Worm (Caenorhabditis elegans) whole organism, L4/young adult: ENCODE results near the gene C01G6.9.

ENCODE experiments used
- W03F9.2 ChIP-seq: fragments of 150-350 bp; optimal IDR thresholded peaks from 2 replicates; lab custom pipeline; 2014; ENCODE audit warnings: missing biosample characterization, missing genetic modification characterization
- dao-5 ChIP-seq: sonication (generic microtip); optimal IDR thresholded peaks from 2 replicates; lab custom pipeline; 2016; ENCODE audit warnings: missing genotype, missing genetic modification characterization, moderate library complexity, missing compliant biosample characterization
- him-1 ChIP-seq: sonication (generic microtip); optimal IDR thresholded peaks from 2 replicates; lab custom pipeline; 2016; ENCODE audit warnings: missing genotype, missing genetic modification reagents, missing genetic modification characterization, missing compliant biosample characterization

Gene C01G6.9

ce11 chrII:9291632-9292031 lies 4.0 kb downstream of the C01G6.9 start, which contains the start of gene acs-7:
Gene acs-7, plus strand, starts transcription at chrII:9292017.
- TF ChIP-seq him-1 (tag; lab: Kevin White, UChicago) = no peak
- no peak for TF ChIP-seq W03F9.2 (tag; lab: Kevin White, UChicago)
- TF ChIP-seq dao-5 (tag; lab: Kevin White, UChicago) = no peak

ce11 chrII:9289127-9289526 lies 6.5 kb downstream of the C01G6.9 start:
- TF ChIP-seq dao-5 (tag; lab: Kevin White, UChicago) = no peak
- TF ChIP-seq W03F9.2 (tag; lab: Kevin White, UChicago) = no peak
- no peak for TF ChIP-seq him-1 (tag; lab: Kevin White, UChicago)

- TF ChIP-seq W03F9.2 (tag; lab: Kevin White, UChicago) (peak; percentile 25), dao-5 (tag; lab: Kevin White, UChicago) (no peak), him-1 (tag; lab: Kevin White, UChicago) (no peak)
Observed at ce11 chrII:9285171-9286025, 10.2 kb downstream of the C01G6.9 start, which contains the start of gene mtrr-1. Gene mtrr-1, plus strand, starts transcription at chrII:9285975.

- no peak for TF ChIP-seq him-1 (tag; lab: Kevin White, UChicago)
Observed at ce11 chrII:9284358-9285170, 11.1 kb downstream of the C01G6.9 start.

ce11 chrII:9283668-9284357 lies 11.8 kb downstream of the C01G6.9 start:
- TF ChIP-seq W03F9.2 (tag; lab: Kevin White, UChicago) = peak; percentile 30
- TF ChIP-seq him-1 (tag; lab: Kevin White, UChicago) = no peak

- TF ChIP-seq him-1 (tag; lab: Kevin White, UChicago) = peak; percentile 72
- peak; percentile 53 for TF ChIP-seq W03F9.2 (tag; lab: Kevin White, UChicago)
- TF ChIP-seq dao-5 (tag; lab: Kevin White, UChicago) = peak; percentile 70
Observed at ce11 chrII:9282787-9283186, 12.8 kb downstream of the C01G6.9 start.

- TF ChIP-seq dao-5 (tag; lab: Kevin White, UChicago) (no peak), him-1 (tag; lab: Kevin White, UChicago) (no peak), W03F9.2 (tag; lab: Kevin White, UChicago) (no peak)
Observed at ce11 chrII:9282065-9282464, 13.6 kb downstream of the C01G6.9 start.

- TF ChIP-seq him-1 (tag; lab: Kevin White, UChicago) = no peak
- TF ChIP-seq dao-5 (tag; lab: Kevin White, UChicago) = no peak
- no peak for TF ChIP-seq W03F9.2 (tag; lab: Kevin White, UChicago)
Observed at ce11 chrII:9281595-9281994, 14.0 kb downstream of the C01G6.9 start.

ce11 chrII:9280846-9281245 lies 14.8 kb downstream of the C01G6.9 start:
- no peak for TF ChIP-seq W03F9.2 (tag; lab: Kevin White, UChicago)
- no peak for TF ChIP-seq dao-5 (tag; lab: Kevin White, UChicago)
- TF ChIP-seq him-1 (tag; lab: Kevin White, UChicago) = no peak

- TF ChIP-seq W03F9.2 (tag; lab: Kevin White, UChicago) (no peak), dao-5 (tag; lab: Kevin White, UChicago) (no peak), him-1 (tag; lab: Kevin White, UChicago) (no peak)
Observed at ce11 chrII:9280048-9280772, 15.4 kb downstream of the C01G6.9 start, which contains the start of gene gldi-3. Gene gldi-3, minus strand, starts transcription at chrII:9280098.

- TF ChIP-seq dao-5 (tag; lab: Kevin White, UChicago) = no peak
Observed at ce11 chrII:9279016-9279415, 16.6 kb downstream of the C01G6.9 start.

ce11 chrII:9277153-9277552 lies 18.5 kb downstream of the C01G6.9 start:
- TF ChIP-seq dao-5 (tag; lab: Kevin White, UChicago) = no peak
